Worm (Caenorhabditis elegans) whole organism, young adult: ENCODE data around the gene F20A1.2.
"Not testable (repeated sequence)": the region's sequence is repeated elsewhere in the genome, so short reads cannot be mapped to it uniquely, and the experiment has no call there.

Experiments used
- B0336.3 ChIP-seq: fragments of 200-800 bp; sonication (Bioruptor generic); IDR thresholded peaks from 2 replicates; pipeline ENCODE4 v1.3.6; 2022; ENCODE audit warnings: missing genetic modification characterization, missing compliant biosample characterization
- F22D6.2 ChIP-seq: sonication (generic microtip); optimal IDR thresholded peaks from 2 replicates; lab custom pipeline; 2016; ENCODE audit warnings: mild to moderate bottlenecking, missing genetic modification characterization, missing compliant biosample characterization
- F23B12.7 ChIP-seq: sonication (generic microtip); optimal IDR thresholded peaks from 2 replicates; lab custom pipeline; 2017; ENCODE audit warnings: missing genetic modification characterization, mild to moderate bottlenecking, missing compliant biosample characterization, antibody characterized with exemption, moderate library complexity; ENCODE audit not compliant: insufficient read depth
- F33H1.4 ChIP-seq: fragments of 200-800 bp; sonication (Bioruptor generic); IDR thresholded peaks from 2 replicates; pipeline ENCODE4 v1.3.6; 2022; ENCODE audit warnings: missing genetic modification reagents, missing genetic modification characterization, missing compliant biosample characterization
- F37B4.10 ChIP-seq: fragments of 200-800 bp; sonication (Bioruptor generic); IDR thresholded peaks from 2 replicates; pipeline ENCODE4 v1.3.6; 2022; ENCODE audit warnings: missing genetic modification characterization, missing compliant biosample characterization
- T07F8.4 ChIP-seq: sonication (generic microtip); optimal IDR thresholded peaks from 2 replicates; lab custom pipeline; 2016; ENCODE audit warnings: mild to moderate bottlenecking, missing genetic modification characterization, moderate library complexity, missing compliant biosample characterization
- attf-3 ChIP-seq: fragments of 200-800 bp; sonication (Bioruptor generic); conservative IDR thresholded peaks from 2 replicates; pipeline ENCODE4 v1.3.6; 2022; ENCODE audit warnings: missing genetic modification reagents, missing genetic modification characterization, missing compliant biosample characterization
- attf-6 ChIP-seq: fragments of 200-800 bp; sonication (Bioruptor generic); IDR thresholded peaks from 2 replicates; pipeline ENCODE4 v1.3.6; 2022; ENCODE audit warnings: missing genetic modification reagents, missing genetic modification characterization, missing compliant biosample characterization
- bed-1 ChIP-seq: fragments of 200-800 bp; sonication (Bioruptor generic); IDR thresholded peaks from 2 replicates; pipeline ENCODE4 v1.3.6; 2022; ENCODE audit warnings: missing genetic modification reagents, missing genetic modification characterization, missing compliant biosample characterization
- ceh-79 ChIP-seq: sonication (generic microtip); optimal IDR thresholded peaks from 2 replicates; lab custom pipeline; 2017; ENCODE audit warnings: mild to moderate bottlenecking, missing genetic modification characterization, missing compliant biosample characterization
- chd-7 ChIP-seq: sonication (generic microtip); optimal IDR thresholded peaks from 2 replicates; lab custom pipeline; 2016; ENCODE audit warnings: mild to moderate bottlenecking, missing genetic modification characterization, moderate library complexity, missing compliant biosample characterization
- dpl-1 ChIP-seq: fragments of 150-350 bp; optimal IDR thresholded peaks from 2 replicates; lab custom pipeline; 2014; ENCODE audit warnings: missing biosample characterization, missing genetic modification reagents, missing genetic modification characterization
- ekl-4 ChIP-seq: fragments of 200-800 bp; sonication (Bioruptor generic); IDR thresholded peaks from 2 replicates; pipeline ENCODE4 v1.3.6; 2022; ENCODE audit warnings: missing genetic modification reagents, missing genetic modification characterization, missing compliant biosample characterization
- hmg-1.2 ChIP-seq: fragments of 200-800 bp; sonication (Bioruptor generic); IDR thresholded peaks from 2 replicates; pipeline ENCODE4 v1.3.6; 2022; ENCODE audit warnings: missing genetic modification reagents, missing genetic modification characterization, missing compliant biosample characterization
- hrde-1 ChIP-seq: sonication (generic microtip); optimal IDR thresholded peaks from 2 replicates; lab custom pipeline; 2016; ENCODE audit warnings: missing genetic modification characterization, mild to moderate bottlenecking, missing compliant biosample characterization, moderate library complexity, missing genotype, missing genetic modification reagents, borderline replicate concordance
- hsf-1 ChIP-seq: fragments of 200-800 bp; sonication (Bioruptor generic); IDR thresholded peaks from 2 replicates; pipeline ENCODE4 v1.3.6; 2022; ENCODE audit warnings: missing genetic modification reagents, missing genetic modification characterization, missing compliant biosample characterization
- lag-1 ChIP-seq: fragments of 200-800 bp; sonication (Bioruptor generic); IDR thresholded peaks from 2 replicates; pipeline ENCODE4 v1.3.6; 2022; ENCODE audit warnings: missing genetic modification reagents, missing genetic modification characterization, missing compliant biosample characterization
- let-607 ChIP-seq, 2 experiments: fragments of 200-800 bp in 1 of 2; sonication (Bioruptor generic) in 1 of 2; sonication (generic microtip) in 1 of 2; optimal IDR thresholded peaks; 2 replicates each; lab custom pipeline; 2016 to 2018; ENCODE audit warnings: mild to moderate bottlenecking in 2 of 2, missing compliant biosample characterization in 2 of 2, missing genetic modification characterization in 2 of 2, moderate library complexity in 2 of 2, missing genotype in 1 of 2
- lin-26 ChIP-seq: fragments of 200-800 bp; sonication (Bioruptor generic); IDR thresholded peaks from 2 replicates; pipeline ENCODE4 v1.3.6; 2022; ENCODE audit warnings: missing genetic modification reagents, missing genetic modification characterization, missing compliant biosample characterization
- lin-54 ChIP-seq: fragments of 200-800 bp; sonication (Bioruptor generic); optimal IDR thresholded peaks from 2 replicates; lab custom pipeline; 2018; ENCODE audit warnings: mild to moderate bottlenecking, missing genetic modification characterization, missing compliant biosample characterization
- lsl-1 ChIP-seq: fragments of 200-800 bp; sonication (Bioruptor generic); optimal IDR thresholded peaks from 2 replicates; lab custom pipeline; 2018; ENCODE audit warnings: mild to moderate bottlenecking, missing genetic modification characterization, moderate library complexity, missing compliant biosample characterization
- madf-6 ChIP-seq: fragments of 200-800 bp; sonication (Bioruptor generic); IDR thresholded peaks from 2 replicates; pipeline ENCODE4 v1.3.6; 2022; ENCODE audit warnings: missing genetic modification reagents, missing genetic modification characterization, missing compliant biosample characterization
- pbrm-1 ChIP-seq: fragments of 200-800 bp; sonication (Bioruptor generic); IDR thresholded peaks from 2 replicates; pipeline ENCODE4 v1.3.6; 2022; ENCODE audit warnings: missing genetic modification reagents, missing genetic modification characterization, missing compliant biosample characterization
- tbp1 ChIP-seq: fragments of 200-800 bp; sonication (Bioruptor generic); optimal IDR thresholded peaks from 2 replicates; lab custom pipeline; 2018; ENCODE audit warnings: mild to moderate bottlenecking, missing genetic modification characterization, missing compliant biosample characterization
- ztf-18 ChIP-seq: sonication (generic microtip); optimal IDR thresholded peaks from 2 replicates; lab custom pipeline; 2016; ENCODE audit warnings: missing genotype, mild to moderate bottlenecking, missing genetic modification characterization, missing compliant biosample characterization
- ztf-26 ChIP-seq: sonication (generic microtip); optimal IDR thresholded peaks from 2 replicates; lab custom pipeline; 2017; ENCODE audit warnings: missing genetic modification characterization, missing compliant biosample characterization

Gene F20A1.2

DNA sequence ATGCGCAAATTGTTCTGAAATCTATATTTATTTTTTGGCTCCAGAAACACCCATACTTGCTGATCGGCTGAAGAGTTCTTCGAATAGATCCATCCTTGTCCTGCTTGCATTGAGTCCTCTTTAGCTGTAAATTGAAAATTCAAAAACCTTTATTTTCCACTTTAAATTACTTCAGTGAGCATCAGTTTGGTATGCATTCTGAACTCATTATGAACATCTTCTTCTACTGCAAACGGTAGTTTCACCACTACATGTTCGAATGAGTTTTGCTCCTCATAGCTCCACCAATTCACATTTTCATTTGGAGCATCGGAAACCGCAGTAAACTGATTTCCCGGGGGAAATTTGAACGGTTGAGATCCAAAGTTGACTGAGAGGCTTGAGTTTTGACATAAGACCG is 4.0 kb downstream of the F20A1.2 start:
- TF ChIP-seq let-607 (tag; optimal IDR thresholded peaks at IDR 0.05; lab: Kevin White, UChicago) = no peak
- TF ChIP-seq ztf-26 (tag; lab: Kevin White, UChicago) = no peak
- no peak for TF ChIP-seq lsl-1 (GFP tag; lab: Kevin White, UChicago)
- TF ChIP-seq tbp1 (GFP tag; lab: Kevin White, UChicago) = no peak
- no peak for TF ChIP-seq lag-1 (GFP tag; lab: Robert Waterston, UW)
- TF ChIP-seq F33H1.4 (GFP tag; lab: Robert Waterston, UW) = no peak
- TF ChIP-seq lin-54 (GFP tag; lab: Kevin White, UChicago) = no peak
- TF ChIP-seq, all 124 proteins: peak for 0

DNA sequence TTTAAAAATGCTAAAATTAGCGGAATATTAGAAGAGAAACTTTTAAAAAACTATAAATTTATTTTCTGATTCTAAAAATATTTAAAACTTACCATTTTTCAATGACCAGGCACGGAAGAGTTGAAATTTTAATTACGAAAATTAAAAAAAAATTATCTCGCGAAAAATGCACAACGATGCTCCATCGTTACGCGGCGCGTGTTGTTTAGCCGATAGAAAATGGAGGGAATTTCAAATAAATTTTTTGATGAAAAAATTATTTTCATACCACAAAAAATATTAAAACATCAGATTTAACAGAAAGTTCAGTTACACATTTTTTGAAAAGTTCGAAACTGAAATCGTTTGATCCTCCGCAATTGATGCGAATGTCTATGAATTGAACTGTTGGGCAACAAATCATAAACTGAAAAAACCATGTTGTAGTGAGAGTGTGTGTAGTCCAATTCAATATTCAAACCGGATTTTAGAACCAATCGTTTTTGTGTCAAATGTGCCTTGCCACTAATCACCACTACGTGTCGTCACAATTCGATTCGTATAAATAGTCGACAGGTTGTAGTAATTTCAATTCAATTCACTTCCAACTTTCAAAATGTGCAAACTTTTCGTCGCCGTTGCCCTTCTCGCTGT is 5.1 kb downstream of the F20A1.2 start, which contains the start of the genes tofu-2 and spig-1:
Gene tofu-2 (minus strand): TSS at position 116 of the 633 bp plus-strand sequence.
Gene spig-1 (plus strand): TSS at position 583 of the 633 bp plus-strand sequence.
- TF ChIP-seq ceh-79 (no peak), hmg-1.2 (GFP tag; lab: Robert Waterston, UW) (no peak), attf-3 (peak; percentile 86), hsf-1 (GFP tag; lab: Robert Waterston, UW) (no peak)

DNA sequence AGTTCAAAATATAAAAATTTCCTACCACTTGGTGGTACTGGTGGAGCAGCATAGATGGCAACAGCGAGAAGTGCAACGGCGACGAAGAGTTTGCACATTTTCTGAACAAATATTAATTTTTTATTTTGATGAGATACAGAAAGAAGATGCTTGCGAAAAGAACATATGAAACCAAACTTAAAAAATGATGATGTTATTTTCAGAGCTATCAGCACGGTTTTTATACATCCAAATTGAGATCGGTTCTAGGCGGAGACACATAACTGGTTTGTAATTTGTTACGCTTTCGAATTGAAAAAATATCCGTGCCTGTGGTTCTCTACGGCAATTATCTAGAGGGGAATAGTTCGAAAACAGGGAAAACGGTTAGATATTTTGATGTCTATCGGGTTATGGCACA is 7.0 kb downstream of the F20A1.2 start, which contains the start of gene txt-17:
Gene txt-17 (minus strand): TSS at position 101 of the 400 bp plus-strand sequence.
- TF ChIP-seq F22D6.2 (tag; lab: Kevin White, UChicago) = no peak
- no peak for TF ChIP-seq dpl-1 (GFP tag; lab: Kevin White, UChicago)
- TF ChIP-seq F37B4.10 (GFP tag; lab: Robert Waterston, UW) = no peak
- no peak for TF ChIP-seq F23B12.7
- TF ChIP-seq hrde-1 (tag; lab: Kevin White, UChicago) = no peak
- no peak for TF ChIP-seq bed-1 (GFP tag; lab: Robert Waterston, UW)
- no peak for TF ChIP-seq attf-3
- no peak for TF ChIP-seq attf-6
- TF ChIP-seq, all 124 proteins: peak for 0

DNA sequence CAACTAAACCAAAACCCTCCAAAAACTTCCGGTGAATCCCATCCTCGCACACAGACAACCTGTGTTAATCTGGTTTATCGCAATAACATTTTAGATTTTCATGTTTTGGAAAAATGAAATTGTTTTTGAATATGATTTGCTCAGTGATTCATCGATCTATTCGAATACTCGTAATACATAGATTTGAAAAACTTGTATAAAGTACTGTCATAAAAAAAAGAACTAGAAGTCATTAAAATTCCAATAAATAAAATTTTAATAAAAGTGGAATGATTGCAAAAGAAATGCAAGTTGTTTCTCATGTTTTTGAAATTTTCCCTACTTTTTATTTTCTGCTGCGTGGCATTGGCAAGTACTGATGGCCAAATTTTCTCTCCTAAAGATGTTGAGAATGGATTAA is 8.5 kb downstream of the F20A1.2 start, which contains the start of gene spig-8:
Gene spig-8 (plus strand): TSS at position 301 of the 400 bp plus-strand sequence.
- TF ChIP-seq T07F8.4 (no peak), chd-7 (tag; lab: Kevin White, UChicago) (no peak)

DNA sequence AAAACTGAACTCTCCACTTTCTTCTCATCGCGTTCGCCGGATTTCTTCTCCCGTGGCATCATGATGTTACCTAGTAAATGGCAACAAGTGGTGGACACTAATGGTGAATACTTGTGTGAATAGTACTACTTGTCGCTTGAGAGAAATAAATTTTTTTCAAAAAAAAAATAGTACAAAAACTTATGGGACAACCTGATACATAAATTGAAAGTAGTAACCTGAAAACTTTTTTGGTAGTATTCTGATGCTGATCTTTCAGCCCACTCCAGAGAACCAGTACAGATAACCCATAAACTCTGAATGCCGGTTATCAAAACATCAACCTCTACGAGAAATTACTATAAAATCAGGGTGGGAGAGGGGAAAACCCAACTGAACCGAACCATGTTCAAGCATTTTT is 11.7 kb downstream of the F20A1.2 start, which contains the start of gene Y57E12AL.2:
Gene Y57E12AL.2 (plus strand): TSS at position 301 of the 400 bp plus-strand sequence.
- TF ChIP-seq lag-1 (GFP tag; lab: Robert Waterston, UW); lin-26 (GFP tag; lab: Robert Waterston, UW); let-607 (tag; optimal IDR thresholded peaks at IDR 0.05; lab: Kevin White, UChicago): not testable (repeated sequence)

DNA sequence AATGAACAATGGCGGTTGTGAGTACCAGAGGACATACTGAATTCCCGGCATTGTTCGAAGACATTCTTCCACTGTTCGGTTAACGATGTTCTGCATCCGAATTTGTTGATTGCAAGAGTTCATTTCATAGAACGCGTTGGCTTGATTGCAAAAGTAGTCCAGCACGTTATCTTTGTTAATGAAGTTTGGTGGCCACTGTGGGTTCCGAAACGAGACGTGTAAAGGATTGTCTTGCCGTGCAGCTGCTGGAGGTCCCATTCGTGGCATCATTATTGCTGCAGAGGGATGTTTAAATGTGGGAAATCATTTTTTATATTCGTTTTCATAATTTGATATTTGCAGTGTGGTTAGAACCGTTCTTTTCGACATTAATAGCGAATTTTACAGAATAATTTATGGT is 13.2 kb downstream of the F20A1.2 start, which contains the start of gene mdt-6:
Gene mdt-6 (minus strand): TSS at position 275 of the 400 bp plus-strand sequence.
- TF ChIP-seq B0336.3 (GFP tag; lab: Robert Waterston, UW) (peak; percentile 53), pbrm-1 (no peak), hsf-1 (GFP tag; lab: Robert Waterston, UW) (0 out of 2 replicates have a peak, but pooled peaks have one; percentile 31), madf-6 (GFP tag; lab: Robert Waterston, UW) (peak; percentile 51; the same call in 1 of the 2 replicates), ztf-18 (no peak), lin-54 (GFP tag; lab: Kevin White, UChicago) (peak; percentile 18), ekl-4 (GFP tag; lab: Robert Waterston, UW) (peak; percentile 13; the same call in 1 of the 2 replicates)
